Fruit fly (Drosophila melanogaster) S2 (cell line): Measurements from ENCODE around the gene CG11342.

Experiments
- CG8478 ChIP-seq: fragments of >200 bp; optimal IDR thresholded peaks from 2 replicates; lab custom pipeline; 2018
- CTCF ChIP-seq, 2 experiments: fragments of >200 bp; optimal IDR thresholded peaks; 2 replicates each; lab custom pipeline; 2018

Gene CG11342

DNA sequence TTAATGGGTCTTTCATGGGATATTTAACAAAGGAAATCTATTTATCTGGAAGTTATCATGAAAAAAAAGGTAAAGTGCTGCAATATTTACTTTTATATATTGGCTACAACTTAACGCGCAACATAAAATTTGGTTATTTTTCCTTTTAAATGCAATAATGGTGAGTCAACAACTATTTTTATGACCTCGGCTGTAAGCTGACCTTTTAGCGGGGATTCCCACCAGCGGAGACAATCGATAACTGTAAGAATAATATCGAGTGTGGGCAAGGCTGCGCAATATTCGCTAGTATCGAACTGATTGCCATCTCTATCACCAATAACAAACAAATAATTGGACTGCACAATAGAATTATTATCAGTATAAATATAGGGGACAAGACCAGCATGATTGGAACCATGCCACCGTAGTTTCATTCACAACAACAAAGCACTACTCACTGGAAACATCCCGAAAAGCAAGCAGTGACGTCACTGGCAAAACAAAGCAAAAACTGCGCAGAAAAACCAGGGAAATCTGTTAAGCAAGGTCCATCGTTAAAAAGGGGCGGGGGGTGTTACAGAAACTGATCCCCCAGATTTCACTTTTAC lies 36.0 kb upstream of the CG11342 start, which contains the start of gene Syx17:
TSS of gene Syx17 (plus strand) at position 308 of the 590 bp plus-strand sequence.
- no peak for TF ChIP-seq CTCF (optimal IDR thresholded peaks at IDR 0.05; lab: Kevin White, UChicago)
- no peak for TF ChIP-seq CG8478 (lab: Kevin White, UChicago)

DNA sequence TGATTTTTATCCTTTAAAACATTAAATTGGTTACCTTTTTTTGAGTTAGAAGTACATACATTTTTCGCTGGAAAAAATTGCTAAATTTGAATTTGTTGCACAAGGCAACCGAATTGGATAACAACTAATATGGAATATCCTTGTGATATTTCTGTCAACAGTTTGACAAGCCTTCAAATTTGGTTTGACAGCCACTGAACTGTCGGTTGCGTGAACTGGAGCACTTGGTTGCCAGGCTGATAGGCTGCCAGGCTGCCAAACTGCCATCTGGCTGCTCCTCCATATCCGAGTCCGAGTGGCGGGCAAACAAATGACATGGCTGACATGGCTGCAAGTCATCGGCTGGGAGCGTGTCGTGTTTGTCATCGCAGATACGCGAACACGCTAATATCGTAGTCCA lies 34.0 kb upstream of the CG11342 start:
- TF ChIP-seq CTCF (optimal IDR thresholded peaks at IDR 0.05; lab: Kevin White, UChicago) (no peak), CG8478 (lab: Kevin White, UChicago) (no peak)

dm6 chr3L:4399905-4400304 lies 32.6 kb upstream of the CG11342 start:
- TF ChIP-seq CTCF (optimal IDR thresholded peaks at IDR 0.05; lab: Kevin White, UChicago) = no peak
- TF ChIP-seq CG8478 (lab: Kevin White, UChicago) = no peak

dm6 chr3L:4397874-4398273 lies 30.6 kb upstream of the CG11342 start:
- no peak for TF ChIP-seq CG8478 (lab: Kevin White, UChicago)
- TF ChIP-seq CTCF (optimal IDR thresholded peaks at IDR 0.05; lab: Kevin White, UChicago) = no peak

DNA sequence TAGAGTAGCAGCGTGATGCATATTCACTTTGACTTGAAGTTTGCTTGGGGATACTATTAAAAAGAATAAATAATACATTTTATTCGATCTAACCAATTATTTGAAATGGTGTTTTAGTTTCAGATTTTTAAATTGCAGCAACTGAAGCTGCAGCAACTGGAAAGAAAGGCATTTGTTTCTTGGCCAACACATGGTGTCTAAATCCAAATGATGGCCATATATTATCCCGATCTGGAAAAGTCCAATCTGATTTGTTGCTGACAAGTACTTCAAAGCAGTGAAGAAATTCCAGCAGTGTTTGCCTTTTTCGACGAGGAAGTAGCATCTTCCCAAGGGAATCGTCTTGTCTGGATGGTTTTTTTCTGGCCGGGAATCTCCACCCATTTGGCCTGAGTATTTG lies 29.9 kb upstream of the CG11342 start:
- TF ChIP-seq CG8478 (lab: Kevin White, UChicago) (no peak), CTCF (optimal IDR thresholded peaks at IDR 0.05; lab: Kevin White, UChicago) (no peak)

DNA sequence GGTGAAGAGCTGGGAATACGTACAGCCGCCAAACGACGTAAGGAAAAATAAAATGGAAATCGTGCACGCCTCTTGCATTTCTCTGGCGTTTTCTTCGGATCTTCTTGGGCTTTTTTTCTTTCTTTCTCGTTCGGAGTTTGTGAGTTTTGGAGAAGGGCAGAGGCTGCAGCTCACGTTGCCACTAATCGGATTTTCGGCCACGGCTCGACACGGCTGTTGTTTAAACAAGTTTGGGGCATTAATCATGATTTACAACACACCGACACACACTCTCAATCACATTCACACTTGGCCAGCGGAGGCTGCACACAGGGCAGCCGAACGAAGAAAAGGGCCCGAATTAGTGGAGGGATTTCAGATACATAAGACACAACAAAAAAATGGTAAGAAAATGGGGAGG lies 29.1 kb upstream of the CG11342 start:
- no peak for TF ChIP-seq CTCF (optimal IDR thresholded peaks at IDR 0.05; lab: Kevin White, UChicago)
- no peak for TF ChIP-seq CG8478 (lab: Kevin White, UChicago)

DNA sequence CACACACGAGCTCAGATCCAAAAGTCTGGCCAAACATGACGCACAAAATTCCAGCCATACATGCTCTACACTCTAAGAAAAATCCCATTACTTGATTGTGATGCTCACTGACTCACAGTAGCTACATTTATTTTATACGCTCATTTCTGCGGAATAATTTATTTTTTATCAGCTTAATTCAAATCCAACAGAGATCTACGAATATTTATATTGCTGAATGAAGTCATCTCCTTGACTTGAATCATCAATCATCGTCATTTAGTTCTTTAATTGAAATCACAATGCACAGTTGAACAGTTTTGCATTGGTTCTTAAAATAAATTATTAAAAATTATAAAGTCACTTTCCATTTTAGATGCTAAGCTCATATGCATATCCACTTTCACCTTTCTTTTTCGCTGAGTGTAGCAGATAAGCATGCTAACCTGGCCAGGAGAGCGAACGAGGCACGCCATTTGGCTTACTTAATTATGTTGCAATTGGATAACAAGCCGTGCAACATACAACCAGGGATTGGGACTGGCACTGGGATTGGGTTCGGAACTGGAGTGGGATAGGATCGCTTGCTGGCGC lies 28.3 kb upstream of the CG11342 start:
- TF ChIP-seq CG8478 (lab: Kevin White, UChicago) (no peak), CTCF (optimal IDR thresholded peaks at IDR 0.05; lab: Kevin White, UChicago) (no peak)

DNA sequence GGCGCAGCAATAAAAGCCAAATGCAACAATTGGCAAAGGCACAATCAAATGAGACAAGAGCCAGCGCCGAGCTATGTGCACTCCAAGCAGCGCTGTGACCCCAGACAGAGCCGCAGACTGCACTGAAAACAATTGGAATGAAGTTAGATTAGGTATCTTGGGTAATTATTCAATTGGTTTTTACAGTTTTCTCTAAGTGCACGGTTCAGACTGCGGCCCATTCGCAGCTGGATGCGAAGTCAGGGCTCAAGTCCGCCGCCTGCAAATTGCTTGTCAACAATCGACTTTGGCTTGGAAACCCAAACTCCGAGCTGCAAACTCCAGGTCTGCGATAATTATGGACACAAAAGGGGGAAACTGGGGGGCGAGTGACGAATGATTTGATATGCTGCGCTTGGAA lies 26.4 kb upstream of the CG11342 start:
- TF ChIP-seq CTCF (optimal IDR thresholded peaks at IDR 0.05; lab: Kevin White, UChicago) (no peak), CG8478 (lab: Kevin White, UChicago) (no peak)

dm6 chr3L:4392851-4393250 lies 25.6 kb upstream of the CG11342 start:
- TF ChIP-seq CG8478 (lab: Kevin White, UChicago) (no peak), CTCF (optimal IDR thresholded peaks at IDR 0.05; lab: Kevin White, UChicago) (no peak)

- TF ChIP-seq CG8478 (lab: Kevin White, UChicago) (no peak), CTCF (optimal IDR thresholded peaks at IDR 0.05; lab: Kevin White, UChicago) (no peak)
Observed at dm6 chr3L:4389104-4389503, 21.8 kb upstream of the CG11342 start.

dm6 chr3L:4388215-4388614 lies 21.0 kb upstream of the CG11342 start:
- TF ChIP-seq CTCF (optimal IDR thresholded peaks at IDR 0.05; lab: Kevin White, UChicago) = no peak
- no peak for TF ChIP-seq CG8478 (lab: Kevin White, UChicago)

DNA sequence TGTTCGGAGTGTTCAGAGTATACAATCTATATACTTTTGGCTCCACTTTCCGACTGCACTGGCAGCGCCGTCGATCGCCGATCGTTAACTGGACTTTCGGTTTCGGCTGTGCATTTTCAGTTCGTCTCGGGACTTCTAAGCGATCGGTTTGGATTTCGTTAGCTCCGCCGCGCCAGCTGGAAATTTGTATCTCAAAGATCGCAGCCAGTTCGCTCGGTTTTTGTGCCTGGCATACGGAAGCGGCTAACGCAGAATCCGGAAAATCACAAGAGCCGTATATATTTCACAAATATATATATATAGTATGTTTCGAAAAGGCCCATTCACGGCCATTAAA lies 17.0 kb upstream of the CG11342 start, which contains the start of gene slow:
TSS of gene slow (plus strand) at position 117 of the 337 bp plus-strand sequence.
- TF ChIP-seq CTCF (optimal IDR thresholded peaks at IDR 0.05; lab: Kevin White, UChicago) (no peak), CG8478 (lab: Kevin White, UChicago) (no peak)

dm6 chr3L:4383543-4384325 lies 16.5 kb upstream of the CG11342 start:
- no peak for TF ChIP-seq CTCF (optimal IDR thresholded peaks at IDR 0.05; lab: Kevin White, UChicago)
- no peak for TF ChIP-seq CG8478 (lab: Kevin White, UChicago)

- no peak for TF ChIP-seq CG8478 (lab: Kevin White, UChicago)
- TF ChIP-seq CTCF (optimal IDR thresholded peaks at IDR 0.05; lab: Kevin White, UChicago) = no peak
Observed at dm6 chr3L:4383104-4383503, 15.8 kb upstream of the CG11342 start.

- TF ChIP-seq CTCF (optimal IDR thresholded peaks at IDR 0.05; lab: Kevin White, UChicago) (no peak), CG8478 (lab: Kevin White, UChicago) (no peak)
Observed at dm6 chr3L:4382581-4382980, 15.3 kb upstream of the CG11342 start.
